Worm (Caenorhabditis elegans) whole organism, L1 larva: ENCODE measurements around the gene oac-40.

Source experiments
- ceh-82 ChIP-seq, 3 experiments: fragments of 150-350 bp in 1 of 3; sonication (generic microtip) in 2 of 3; optimal IDR thresholded peaks; 2 replicates each; lab custom pipeline; 2014 to 2017; ENCODE audit warnings: missing biosample characterization in 3 of 3, missing genetic modification characterization in 3 of 3
- lin-35 ChIP-seq, 2 experiments: fragments of 150-350 bp; optimal IDR thresholded peaks; 2 replicates each; lab custom pipeline; 2014; ENCODE audit warnings: missing biosample characterization in 2 of 2, missing genetic modification characterization in 2 of 2, missing genetic modification reagents in 2 of 2
- mdl-1 ChIP-seq, 2 experiments: fragments of 150-350 bp; optimal IDR thresholded peaks; 2 replicates each; lab custom pipeline; 2014 to 2017; ENCODE audit warnings: missing biosample characterization in 2 of 2, missing genetic modification characterization in 2 of 2, inconsistent platforms in 1 of 2
- nhr-11 ChIP-seq: fragments of 150-350 bp; optimal IDR thresholded peaks from 2 replicates; lab custom pipeline; 2014; ENCODE audit warnings: missing biosample characterization, missing genetic modification characterization
- rnt-1 ChIP-seq: sonication (generic microtip); optimal IDR thresholded peaks from 2 replicates; lab custom pipeline; 2016; ENCODE audit warnings: mild to moderate bottlenecking, missing genetic modification characterization, moderate library complexity, missing compliant biosample characterization
- skn-1 ChIP-seq: fragments of 150-350 bp; optimal IDR thresholded peaks from 2 replicates; lab custom pipeline; 2014; ENCODE audit warnings: missing biosample characterization, missing genetic modification characterization
- snpc-4 ChIP-seq: fragments of 150-350 bp; optimal IDR thresholded peaks from 2 replicates; lab custom pipeline; 2014; ENCODE audit warnings: missing biosample characterization, missing genetic modification characterization
- unc-130 ChIP-seq: fragments of 150-350 bp; optimal IDR thresholded peaks from 2 replicates; lab custom pipeline; 2017; ENCODE audit warnings: missing biosample characterization, missing genetic modification characterization, inconsistent platforms

- no peak for TF ChIP-seq snpc-4 (tag; lab: Kevin White, UChicago)
- TF ChIP-seq skn-1 (tag; lab: Kevin White, UChicago), result no peak
- TF ChIP-seq unc-130 (tag; lab: Kevin White, UChicago), result peak; percentile 23
- TF ChIP-seq nhr-11 (tag; lab: Kevin White, UChicago), result no peak
- no peak for TF ChIP-seq mdl-1 (tag; optimal IDR thresholded peaks at IDR 0.05; lab: Kevin White, UChicago)
- TF ChIP-seq ceh-82 (tag; optimal IDR thresholded peaks at IDR 0.05; lab: Kevin White, UChicago), result no peak
- no peak for TF ChIP-seq lin-35 (GFP tag; optimal IDR thresholded peaks at IDR 0.05; lab: Kevin White, UChicago)
- TF ChIP-seq rnt-1, result no peak
Observed at ce11 chrV:8994272-8994671, 22.3 kb upstream of the oac-40 start.
